Worm (Caenorhabditis elegans) whole organism, young adult: Measurements from ENCODE around the gene C34E10.12.

Experiments
- F23B12.7 ChIP-seq: sonication (generic microtip); optimal IDR thresholded peaks from 2 replicates; lab custom pipeline; 2017; ENCODE audit warnings: missing genetic modification characterization, mild to moderate bottlenecking, missing compliant biosample characterization, antibody characterized with exemption, moderate library complexity; ENCODE audit not compliant: insufficient read depth
- F55B11.4 ChIP-seq: sonication (generic microtip); optimal IDR thresholded peaks from 2 replicates; lab custom pipeline; 2016; ENCODE audit warnings: missing compliant biosample characterization, missing genetic modification characterization, borderline replicate concordance; ENCODE audit not compliant: insufficient read depth
- Y53F4B.3 ChIP-seq: fragments of 200-800 bp; sonication (Bioruptor generic); IDR thresholded peaks from 2 replicates; pipeline ENCODE4 v1.3.6; 2022; ENCODE audit warnings: missing genetic modification reagents, missing genetic modification characterization, missing compliant biosample characterization
- akir-1 ChIP-seq: fragments of 200-800 bp; sonication (Bioruptor generic); optimal IDR thresholded peaks from 2 replicates; lab custom pipeline; 2018; ENCODE audit warnings: mild to moderate bottlenecking, missing genetic modification characterization, moderate library complexity, missing compliant biosample characterization
- ama-1 ChIP-seq, 3 experiments: fragments of 150-350 bp in 1 of 3; sonication (generic microtip) in 2 of 3; optimal IDR thresholded peaks; 2 replicates each; lab custom pipeline; 2014 to 2018; ENCODE audit warnings: missing biosample characterization in 2 of 3, missing genetic modification characterization in 2 of 3, missing genetic modification reagents in 2 of 3
- cebp-2 ChIP-seq: fragments of 200-800 bp; sonication (Bioruptor generic); IDR thresholded peaks from 2 replicates; pipeline ENCODE4 v1.3.6; 2022; ENCODE audit warnings: missing genetic modification characterization, missing compliant biosample characterization
- ceh-40 ChIP-seq: fragments of 200-800 bp; sonication (Bioruptor generic); IDR thresholded peaks from 2 replicates; pipeline ENCODE4 v1.3.6; 2022; ENCODE audit warnings: missing genetic modification characterization, missing compliant biosample characterization
- dpl-1 ChIP-seq: fragments of 150-350 bp; optimal IDR thresholded peaks from 2 replicates; lab custom pipeline; 2014; ENCODE audit warnings: missing biosample characterization, missing genetic modification reagents, missing genetic modification characterization
- egl-18 ChIP-seq: fragments of 200-800 bp; sonication (Bioruptor generic); IDR thresholded peaks from 2 replicates; pipeline ENCODE4 v1.3.6; 2022; ENCODE audit warnings: missing genetic modification reagents, missing genetic modification characterization, missing compliant biosample characterization
- lsy-27 ChIP-seq: sonication (generic microtip); optimal IDR thresholded peaks from 2 replicates; lab custom pipeline; 2017; ENCODE audit warnings: missing genetic modification characterization, mild to moderate bottlenecking, missing compliant biosample characterization, antibody characterized with exemption, missing genotype, borderline replicate concordance; ENCODE audit not compliant: insufficient read depth
- repo-1 ChIP-seq: sonication (generic microtip); optimal IDR thresholded peaks from 2 replicates; lab custom pipeline; 2017; ENCODE audit warnings: mild to moderate bottlenecking, missing genetic modification characterization, missing compliant biosample characterization
- tbp1 ChIP-seq: fragments of 200-800 bp; sonication (Bioruptor generic); optimal IDR thresholded peaks from 2 replicates; lab custom pipeline; 2018; ENCODE audit warnings: mild to moderate bottlenecking, missing genetic modification characterization, missing compliant biosample characterization
- unc-130 ChIP-seq: sonication (generic microtip); optimal IDR thresholded peaks from 2 replicates; lab custom pipeline; 2016; ENCODE audit warnings: missing genetic modification reagents, missing genetic modification characterization, missing compliant biosample characterization

DNA sequence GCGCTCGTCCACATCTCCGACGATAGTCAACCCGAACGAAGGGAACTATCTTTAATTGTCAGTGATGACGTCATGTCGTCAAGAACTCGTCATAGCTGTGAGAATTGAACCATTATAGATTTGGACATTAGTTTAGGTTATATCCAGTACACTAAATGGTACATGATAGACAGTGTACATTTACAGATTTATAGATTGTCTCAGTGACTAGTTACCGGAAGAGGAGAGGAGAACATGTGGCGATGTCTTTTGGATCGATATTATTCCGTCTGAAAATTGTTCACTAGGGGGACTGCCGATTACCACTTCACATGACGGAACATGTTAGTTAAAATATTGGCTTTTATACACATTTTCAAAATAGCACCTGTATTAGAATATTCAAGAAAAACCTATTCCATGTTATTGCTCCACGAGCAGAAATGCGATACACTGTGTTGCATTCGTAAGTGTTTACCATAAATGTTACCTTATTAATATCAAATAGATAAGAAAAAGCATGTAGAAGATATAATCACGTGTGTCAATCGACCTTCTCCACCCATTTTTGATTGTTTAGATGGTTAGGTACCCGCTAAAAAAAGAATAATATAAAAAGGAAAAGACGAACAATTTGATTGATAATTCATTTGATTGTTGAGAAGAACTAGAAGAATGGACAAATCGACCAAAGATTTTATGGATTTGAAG lies 39.7 kb upstream of the C34E10.12 start, which contains the start of gene ZC395.5:
- TF ChIP-seq F55B11.4 (tag; lab: Kevin White, UChicago) (no peak), tbp1 (no peak), cebp-2 (GFP tag; lab: Robert Waterston, UW) (no peak), ceh-40 (GFP tag; lab: Robert Waterston, UW) (no peak), repo-1 (tag; lab: Kevin White, UChicago) (no peak), akir-1 (GFP tag; lab: Kevin White, UChicago) (no peak), Y53F4B.3 (no peak), dpl-1 (GFP tag; lab: Kevin White, UChicago) (no peak), ama-1 (optimal IDR thresholded peaks at IDR 0.05; lab: Kevin White, UChicago) (no peak), ama-1 (GFP tag; optimal IDR thresholded peaks at IDR 0.05; lab: Kevin White, UChicago) (no peak), F23B12.7 (tag; lab: Kevin White, UChicago) (no peak), unc-130 (GFP tag; lab: Kevin White, UChicago) (no peak), egl-18 (GFP tag; lab: Robert Waterston, UW) (no peak), lsy-27 (tag; lab: Kevin White, UChicago) (no peak)
